Fruit fly (Drosophila melanogaster): Measurements from ENCODE around the gene Trs33.

- no peak for TF ChIP-seq OdsH (GFP tag; optimal IDR thresholded peaks at IDR 0.05)
- TF ChIP-seq Ets96B (tag; optimal IDR thresholded peaks at IDR 0.05): peak; percentile 35
- TF ChIP-seq pdm3 (GFP tag; optimal IDR thresholded peaks at IDR 0.05): no peak
Observed at dm6 chr3R:15350993-15351426, at the start of gene Trs33, which contains the start of gene Tmtc4.

All from whole organism, prepupa.